Worm (Caenorhabditis elegans) whole organism, young adult: ENCODE data around the gene cyn-10.
A peak's percentile ranks its signal among the peaks of the same experiment; 100 is the strongest.

ENCODE experiments used
- B0261.1 ChIP-seq: sonication (generic microtip); optimal IDR thresholded peaks from 2 replicates; lab custom pipeline; 2016; ENCODE audit warnings: mild to moderate bottlenecking, missing genetic modification characterization, moderate library complexity, missing compliant biosample characterization
- F10E7.11 ChIP-seq: sonication (generic microtip); optimal IDR thresholded peaks from 2 replicates; lab custom pipeline; 2017; ENCODE audit warnings: mild to moderate bottlenecking, missing genetic modification characterization, moderate library complexity, missing compliant biosample characterization
- F49E8.2 ChIP-seq: sonication (generic microtip); optimal IDR thresholded peaks from 3 replicates; lab custom pipeline; 2017; ENCODE audit warnings: missing genetic modification characterization, mild to moderate bottlenecking, missing compliant biosample characterization, antibody characterized with exemption, moderate library complexity; ENCODE audit not compliant: insufficient read depth
- F52B5.7 ChIP-seq: sonication (generic microtip); optimal IDR thresholded peaks from 2 replicates; lab custom pipeline; 2016; ENCODE audit warnings: mild to moderate bottlenecking, missing genetic modification characterization, missing compliant biosample characterization
- F55B11.4 ChIP-seq: sonication (generic microtip); optimal IDR thresholded peaks from 2 replicates; lab custom pipeline; 2016; ENCODE audit warnings: missing compliant biosample characterization, missing genetic modification characterization, borderline replicate concordance; ENCODE audit not compliant: insufficient read depth
- F57C9.4 ChIP-seq: sonication (generic microtip); optimal IDR thresholded peaks from 2 replicates; lab custom pipeline; 2017; ENCODE audit warnings: mild to moderate bottlenecking, missing genetic modification characterization, missing compliant biosample characterization
- K11D2.4 ChIP-seq: fragments of 200-800 bp; sonication (Bioruptor generic); IDR thresholded peaks from 2 replicates; pipeline ENCODE4 v1.3.6; 2022; ENCODE audit warnings: missing genetic modification reagents, missing genetic modification characterization, missing compliant biosample characterization
- K12H6.12 ChIP-seq: fragments of 200-800 bp; sonication (Bioruptor generic); optimal IDR thresholded peaks from 2 replicates; lab custom pipeline; 2018; ENCODE audit warnings: mild to moderate bottlenecking, missing genetic modification characterization, missing compliant biosample characterization
- T07F8.4 ChIP-seq: sonication (generic microtip); optimal IDR thresholded peaks from 2 replicates; lab custom pipeline; 2016; ENCODE audit warnings: mild to moderate bottlenecking, missing genetic modification characterization, moderate library complexity, missing compliant biosample characterization
- Y95B8A.8 ChIP-seq: fragments of 200-800 bp; sonication (Bioruptor generic); IDR thresholded peaks from 2 replicates; pipeline ENCODE4 v1.3.6; 2022; ENCODE audit warnings: missing genetic modification reagents, missing genetic modification characterization, missing compliant biosample characterization
- atf-7 ChIP-seq: sonication (generic microtip); optimal IDR thresholded peaks from 2 replicates; lab custom pipeline; 2017; ENCODE audit warnings: mild to moderate bottlenecking, missing genetic modification characterization, missing compliant biosample characterization
- ccch-3 ChIP-seq: fragments of 200-800 bp; sonication (Bioruptor generic); optimal IDR thresholded peaks from 2 replicates; lab custom pipeline; 2018; ENCODE audit warnings: mild to moderate bottlenecking, missing genetic modification characterization, missing compliant biosample characterization
- cebp-1 ChIP-seq, 2 experiments: fragments of 200-800 bp in 1 of 2; sonication (Bioruptor generic) in 1 of 2; sonication (generic microtip) in 1 of 2; IDR thresholded peaks in 1 of 2; optimal IDR thresholded peaks in 1 of 2; 2 replicates each; pipeline versions ENCODE4 v1.3.6 to Lab custom; 2017 to 2022; ENCODE audit warnings: missing compliant biosample characterization in 2 of 2, missing genetic modification characterization in 2 of 2, mild to moderate bottlenecking in 1 of 2, missing genetic modification reagents in 1 of 2, moderate library complexity in 1 of 2
- ceh-100 ChIP-seq: fragments of 200-800 bp; sonication (Bioruptor generic); IDR thresholded peaks from 2 replicates; pipeline ENCODE4 v1.3.6; 2022; ENCODE audit warnings: missing genetic modification reagents, missing genetic modification characterization, missing compliant biosample characterization
- dox-1 ChIP-seq: fragments of 200-800 bp; sonication (Bioruptor generic); IDR thresholded peaks from 2 replicates; pipeline ENCODE4 v1.3.6; 2022; ENCODE audit warnings: missing genetic modification reagents, missing genetic modification characterization, missing compliant biosample characterization
- dpff-1 ChIP-seq: sonication (generic microtip); optimal IDR thresholded peaks from 2 replicates; lab custom pipeline; 2017; ENCODE audit warnings: mild to moderate bottlenecking, missing genetic modification characterization, missing compliant biosample characterization
- dpl-1 ChIP-seq: fragments of 150-350 bp; optimal IDR thresholded peaks from 2 replicates; lab custom pipeline; 2014; ENCODE audit warnings: missing biosample characterization, missing genetic modification reagents, missing genetic modification characterization
- ekl-4 ChIP-seq: fragments of 200-800 bp; sonication (Bioruptor generic); IDR thresholded peaks from 2 replicates; pipeline ENCODE4 v1.3.6; 2022; ENCODE audit warnings: missing genetic modification reagents, missing genetic modification characterization, missing compliant biosample characterization
- ets-4 ChIP-seq: fragments of 200-800 bp; sonication (Bioruptor generic); optimal IDR thresholded peaks from 2 replicates; lab custom pipeline; 2018; ENCODE audit warnings: mild to moderate bottlenecking, missing genetic modification characterization, missing compliant biosample characterization
- hmg-20 ChIP-seq: fragments of 200-800 bp; sonication (Bioruptor generic); IDR thresholded peaks from 2 replicates; pipeline ENCODE4 v1.3.6; 2022; ENCODE audit warnings: missing genetic modification reagents, missing genetic modification characterization, missing compliant biosample characterization
- nhr-80 ChIP-seq: sonication (generic microtip); optimal IDR thresholded peaks from 2 replicates; lab custom pipeline; 2016; ENCODE audit warnings: missing genetic modification characterization, missing compliant biosample characterization
- pha-4 ChIP-seq: fragments of 150-350 bp; sonication (generic microtip); optimal IDR thresholded peaks from 2 replicates; lab custom pipeline; 2014; ENCODE audit warnings: missing biosample characterization, missing genetic modification reagents, missing genetic modification characterization
- sdz-38 ChIP-seq: sonication (generic microtip); optimal IDR thresholded peaks from 2 replicates; lab custom pipeline; 2016; ENCODE audit warnings: missing genotype, missing genetic modification characterization, missing compliant biosample characterization
- snpc-1.1 ChIP-seq: sonication (generic microtip); optimal IDR thresholded peaks from 2 replicates; lab custom pipeline; 2017; ENCODE audit warnings: missing genetic modification characterization, mild to moderate bottlenecking, missing compliant biosample characterization, antibody characterized with exemption, moderate library complexity, missing genotype, missing genetic modification reagents; ENCODE audit not compliant: insufficient read depth
- sptf-2 ChIP-seq: fragments of 200-800 bp; sonication (Bioruptor generic); optimal IDR thresholded peaks from 2 replicates; lab custom pipeline; 2018; ENCODE audit warnings: mild to moderate bottlenecking, missing genetic modification characterization, missing compliant biosample characterization
- tbx-9 ChIP-seq: sonication (generic microtip); optimal IDR thresholded peaks from 2 replicates; lab custom pipeline; 2016; ENCODE audit warnings: borderline replicate concordance, missing genetic modification characterization, inconsistent platforms, missing compliant biosample characterization
- zim-3 ChIP-seq: sonication (generic microtip); optimal IDR thresholded peaks from 2 replicates; lab custom pipeline; 2017; ENCODE audit warnings: mild to moderate bottlenecking, missing genetic modification characterization, moderate library complexity, missing compliant biosample characterization
- ztf-25 ChIP-seq: fragments of 200-800 bp; sonication (Bioruptor generic); IDR thresholded peaks from 2 replicates; pipeline ENCODE4 v1.3.6; 2022; ENCODE audit warnings: missing genetic modification reagents, missing genetic modification characterization, missing compliant biosample characterization
- ztf-3 ChIP-seq: fragments of 200-800 bp; sonication (Bioruptor generic); optimal IDR thresholded peaks from 2 replicates; lab custom pipeline; 2018; ENCODE audit warnings: mild to moderate bottlenecking, missing genetic modification characterization, missing compliant biosample characterization

Gene cyn-10

DNA sequence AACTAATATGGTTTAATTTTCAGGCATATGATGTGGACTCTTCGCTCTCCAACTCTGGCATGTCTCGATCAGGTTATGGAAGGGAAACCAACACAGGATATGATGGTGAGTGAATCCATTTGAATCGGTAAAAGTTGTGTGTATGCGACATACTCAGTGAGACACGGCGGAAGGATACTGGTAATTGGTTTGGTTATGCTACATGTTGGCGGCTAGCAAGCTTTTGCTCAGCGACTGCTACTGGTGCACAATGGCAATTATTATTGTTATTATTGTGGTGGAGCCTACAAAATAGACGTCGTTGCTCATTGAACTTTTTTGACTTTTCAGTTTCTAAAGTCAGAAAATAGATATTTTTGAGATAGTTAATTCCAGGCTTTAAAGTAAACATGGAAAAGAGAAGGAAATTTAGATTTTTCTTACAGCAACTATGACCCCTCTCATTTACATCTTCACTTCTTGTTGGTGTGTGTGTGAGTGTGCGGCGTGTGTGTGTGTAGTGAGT, 27.6 kb upstream of the cyn-10 start (continued):
- no peak for TF ChIP-seq ekl-4
- TF ChIP-seq ztf-3 (GFP tag; lab: Kevin White, UChicago), result no peak
- no peak for TF ChIP-seq F57C9.4 (tag; lab: Kevin White, UChicago)
- TF ChIP-seq dpl-1 (GFP tag; lab: Kevin White, UChicago), result no peak
- TF ChIP-seq F49E8.2 (tag; lab: Kevin White, UChicago), result no peak
- TF ChIP-seq F52B5.7 (tag; lab: Kevin White, UChicago), result no peak
- no peak for TF ChIP-seq sdz-38
- TF ChIP-seq, all 124 proteins: peak for 0

DNA sequence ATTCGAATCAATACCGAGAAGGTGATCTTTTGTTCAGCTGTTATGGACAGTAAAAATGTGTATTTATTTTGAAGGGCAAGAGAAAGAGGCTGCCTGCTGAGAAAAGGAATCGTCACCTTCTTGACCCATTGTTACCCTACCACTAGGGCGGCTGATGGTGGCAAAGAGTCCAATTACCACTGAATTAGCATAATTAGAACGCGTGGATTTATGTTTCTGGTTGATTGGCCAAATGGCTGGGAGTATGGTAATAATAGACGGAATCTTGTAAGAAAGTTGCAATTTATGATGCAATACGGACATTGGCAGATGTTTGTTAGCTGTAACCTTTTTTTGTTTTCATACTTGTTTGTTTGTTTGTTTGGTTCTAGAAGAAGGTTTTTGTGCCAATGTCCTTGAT, 26.7 kb upstream of the cyn-10 start:
- TF ChIP-seq hmg-20 (no peak), ceh-100 (GFP tag; lab: Robert Waterston, UW) (no peak), B0261.1 (tag; lab: Kevin White, UChicago) (no peak), T07F8.4 (no peak), K12H6.12 (tag; lab: Kevin White, UChicago) (no peak), sptf-2 (GFP tag; lab: Kevin White, UChicago) (no peak), ccch-3 (GFP tag; lab: Kevin White, UChicago) (no peak), Y95B8A.8 (GFP tag; lab: Robert Waterston, UW) (no peak), zim-3 (no peak), F55B11.4 (no peak), cebp-1 (GFP tag; IDR thresholded peaks at IDR 0.05; lab: Robert Waterston, UW) (no peak), cebp-1 (tag; optimal IDR thresholded peaks at IDR 0.05; lab: Kevin White, UChicago) (no peak)

DNA sequence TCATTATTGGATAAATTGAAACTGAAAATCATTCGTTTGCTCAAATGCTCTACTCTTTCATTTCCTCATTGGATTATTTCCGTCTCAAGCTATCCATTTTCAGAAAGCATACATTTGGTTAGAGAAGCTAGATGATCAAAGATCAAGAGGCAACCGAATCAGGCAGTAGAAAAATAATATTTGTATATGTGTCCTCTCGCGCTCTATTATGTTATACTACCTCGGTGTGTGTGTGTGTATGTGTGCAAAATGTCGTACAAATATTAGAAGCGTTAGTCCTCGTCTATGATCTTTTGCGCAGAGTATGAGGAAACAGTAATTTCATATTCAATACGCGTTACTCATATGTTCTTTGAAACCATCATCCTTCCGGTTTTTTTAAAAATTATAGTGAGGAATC, 23.9 kb upstream of the cyn-10 start:
- TF ChIP-seq tbx-9 (tag; lab: Kevin White, UChicago), result no peak
- no peak for TF ChIP-seq dox-1 (GFP tag; lab: Robert Waterston, UW)
- TF ChIP-seq ztf-25, result no peak

DNA sequence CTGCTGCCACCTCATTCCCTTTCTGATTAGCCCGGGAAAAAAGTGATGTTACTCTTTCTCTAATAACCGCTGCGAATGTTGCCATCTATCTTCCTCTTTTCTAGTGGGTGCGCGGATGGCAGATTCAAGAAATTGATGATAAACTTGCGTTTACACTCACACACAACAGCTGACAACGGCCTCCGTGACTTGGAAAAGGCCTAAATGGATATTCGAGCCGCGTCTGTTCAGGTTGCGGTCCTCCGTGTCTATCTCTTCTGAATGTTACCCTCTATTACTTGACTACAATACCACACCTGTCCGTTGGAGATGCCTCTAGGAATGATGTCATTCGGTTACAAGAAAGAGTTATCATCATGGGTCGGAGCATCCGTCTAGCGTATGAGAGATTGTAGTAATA, 23.4 kb upstream of the cyn-10 start:
- TF ChIP-seq K11D2.4 (GFP tag; lab: Robert Waterston, UW) (no peak), nhr-80 (peak; percentile 38)

DNA sequence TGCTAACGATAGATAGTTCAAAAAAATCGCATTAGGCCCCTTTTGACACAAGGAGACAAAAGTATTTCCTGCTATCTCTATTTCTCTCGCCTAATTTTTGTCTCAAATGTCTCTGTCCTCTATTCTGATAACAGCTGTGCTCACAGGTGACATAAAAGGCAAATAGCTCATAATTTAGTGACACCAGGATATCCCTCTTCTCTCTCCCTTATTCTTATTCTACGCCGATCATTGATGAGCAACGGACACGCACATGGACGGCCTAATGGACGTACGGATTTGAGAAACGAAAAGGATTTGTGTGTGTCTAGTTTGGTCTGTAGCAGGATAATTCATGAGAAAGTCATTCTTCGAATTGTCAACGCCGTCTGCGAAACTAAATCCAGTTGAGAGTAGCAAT, 22.8 kb upstream of the cyn-10 start:
- TF ChIP-seq nhr-80 (peak; percentile 2), Y95B8A.8 (GFP tag; lab: Robert Waterston, UW) (no peak)

DNA sequence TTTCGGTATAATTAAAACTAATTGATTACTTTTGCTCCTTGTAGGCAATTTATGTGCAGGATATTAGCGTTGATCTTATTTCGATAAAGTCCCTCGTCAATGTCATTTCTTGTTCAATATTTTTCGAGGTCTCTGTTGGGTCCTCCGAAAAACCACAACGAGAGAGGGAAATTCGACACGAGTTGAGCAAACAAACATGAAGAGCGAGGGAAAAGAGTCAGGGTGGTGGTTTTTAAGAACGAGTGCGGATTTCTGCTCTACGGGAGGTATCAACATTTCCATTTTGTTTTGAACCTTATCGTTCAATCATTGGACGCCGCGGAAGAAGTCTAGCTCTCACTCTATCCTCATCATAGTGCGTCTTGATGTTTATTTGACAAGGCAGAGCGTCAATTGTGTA, 21.6 kb upstream of the cyn-10 start:
- TF ChIP-seq snpc-1.1 (no peak), pha-4 (tag; lab: Kevin White, UChicago) (no peak), dpff-1 (tag; lab: Kevin White, UChicago) (no peak), ztf-3 (GFP tag; lab: Kevin White, UChicago) (no peak), zim-3 (no peak), ets-4 (GFP tag; lab: Kevin White, UChicago) (no peak), atf-7 (no peak), F10E7.11 (tag; lab: Kevin White, UChicago) (no peak)
